Fruit fly (Drosophila melanogaster) whole organism, embryonic: Measurements from ENCODE around the gene zetaCOP.

Source experiments
- Ada2b ChIP-seq: fragments of 200-800 bp; sonication (Bioruptor generic); IDR thresholded peaks from 2 replicates; pipeline ENCODE4 v1.3.6; 2022; ENCODE audit warnings: missing biosample characterization, missing genetic modification characterization
- Atf-2 ChIP-seq: fragments of 200-800 bp; sonication (Bioruptor generic); optimal IDR thresholded peaks from 2 replicates; lab custom pipeline; 2016; ENCODE audit warnings: missing biosample characterization, missing genetic modification characterization
- BtbVII ChIP-seq: fragments of 200-800 bp; sonication (Bioruptor generic); optimal IDR thresholded peaks from 3 replicates; lab custom pipeline; 2017; ENCODE audit warnings: missing biosample characterization, mild to moderate bottlenecking, missing genetic modification characterization
- CG10267 ChIP-seq: fragments of 200-800 bp; sonication (Bioruptor generic); optimal IDR thresholded peaks from 2 replicates; lab custom pipeline; 2018; ENCODE audit warnings: missing biosample characterization, mild to moderate bottlenecking, missing genetic modification characterization, moderate library complexity
- CG10321 ChIP-seq: fragments of 200-800 bp; sonication (Bioruptor generic); IDR thresholded peaks from 2 replicates; pipeline ENCODE4 v1.3.6; 2022; ENCODE audit warnings: missing biosample characterization, missing genetic modification characterization
- CG10543 ChIP-seq: fragments of 200-800 bp; sonication (Bioruptor generic); optimal IDR thresholded peaks from 3 replicates; lab custom pipeline; 2017; ENCODE audit warnings: missing biosample characterization, mild to moderate bottlenecking, missing genetic modification characterization, moderate library complexity
- CG13287 ChIP-seq: fragments of 200-800 bp; sonication (Bioruptor generic); IDR thresholded peaks from 2 replicates; pipeline ENCODE4 v1.3.6; 2022; ENCODE audit warnings: missing biosample characterization, missing genetic modification characterization; ENCODE audit not compliant: partially characterized antibody
- CG13894 ChIP-seq: fragments of 200-800 bp; sonication (Bioruptor generic); optimal IDR thresholded peaks from 3 replicates; lab custom pipeline; 2018; ENCODE audit warnings: missing biosample characterization, mild to moderate bottlenecking, missing genetic modification characterization, moderate library complexity
- CG14014 ChIP-seq: fragments of 200-800 bp; sonication (Bioruptor generic); IDR thresholded peaks from 2 replicates; pipeline ENCODE4 v1.3.6; 2022; ENCODE audit warnings: missing biosample characterization, missing genetic modification characterization
- CG14667 ChIP-seq: fragments of 200-800 bp; sonication (Bioruptor generic); IDR thresholded peaks from 2 replicates; pipeline ENCODE4 v1.3.6; 2022; ENCODE audit warnings: missing biosample characterization, missing genetic modification characterization
- CG15514 ChIP-seq: fragments of 200-800 bp; sonication (Bioruptor generic); optimal IDR thresholded peaks from 3 replicates; lab custom pipeline; 2017; ENCODE audit warnings: missing biosample characterization, missing genetic modification characterization, mild to moderate bottlenecking, moderate library complexity, missing genetic modification reagents
- CG17385 ChIP-seq: fragments of 200-800 bp; sonication (Bioruptor generic); optimal IDR thresholded peaks from 3 replicates; lab custom pipeline; 2018; ENCODE audit warnings: missing biosample characterization, mild to moderate bottlenecking, missing genetic modification characterization
- CG18262 ChIP-seq: fragments of 200-800 bp; optimal IDR thresholded peaks from 3 replicates; lab custom pipeline; 2019; ENCODE audit warnings: missing biosample characterization, mild to moderate bottlenecking, missing genetic modification characterization, moderate library complexity
- CG2120 ChIP-seq: fragments of 200-800 bp; sonication (Bioruptor generic); optimal IDR thresholded peaks from 3 replicates; lab custom pipeline; 2016; ENCODE audit warnings: missing biosample characterization, missing genetic modification characterization
- CG30431 ChIP-seq: fragments of 200-800 bp; sonication (Bioruptor generic); optimal IDR thresholded peaks from 2 replicates; lab custom pipeline; 2017; ENCODE audit warnings: missing biosample characterization, missing genetic modification characterization
- CG32772 ChIP-seq: fragments of 200-800 bp; sonication (Bioruptor generic); IDR thresholded peaks from 2 replicates; pipeline ENCODE4 v1.3.6; 2022; ENCODE audit warnings: missing biosample characterization, missing genetic modification characterization
- CG33213 ChIP-seq: fragments of 200-800 bp; sonication (Bioruptor generic); optimal IDR thresholded peaks from 3 replicates; lab custom pipeline; 2016; ENCODE audit warnings: missing biosample characterization, missing genetic modification characterization
- CG33557 ChIP-seq: fragments of 200-800 bp; sonication (Bioruptor generic); optimal IDR thresholded peaks from 2 replicates; lab custom pipeline; 2019; ENCODE audit warnings: missing biosample characterization, mild to moderate bottlenecking, missing genetic modification characterization, moderate library complexity
- CG34422 ChIP-seq: fragments of 200-800 bp; sonication (Bioruptor generic); IDR thresholded peaks from 3 replicates; pipeline ENCODE4 v1.3.6; 2022; ENCODE audit warnings: missing biosample characterization, missing genetic modification characterization
- CG5245 ChIP-seq: fragments of 200-800 bp; sonication (Bioruptor generic); optimal IDR thresholded peaks from 3 replicates; lab custom pipeline; 2016; ENCODE audit warnings: missing biosample characterization, missing genetic modification characterization
- CG6791 ChIP-seq: fragments of 200-800 bp; sonication (Bioruptor generic); IDR thresholded peaks from 3 replicates; pipeline ENCODE4 v1.3.6; 2022; ENCODE audit warnings: missing biosample characterization, missing genetic modification characterization; ENCODE audit not compliant: partially characterized antibody
- CG7556 ChIP-seq: fragments of 200-800 bp; sonication (Bioruptor generic); optimal IDR thresholded peaks from 2 replicates; lab custom pipeline; 2017; ENCODE audit warnings: missing biosample characterization, mild to moderate bottlenecking, missing genetic modification characterization
- CG8924 ChIP-seq: fragments of 200-800 bp; optimal IDR thresholded peaks from 3 replicates; lab custom pipeline; 2019; ENCODE audit warnings: missing biosample characterization, mild to moderate bottlenecking, missing genetic modification characterization, moderate library complexity
- CG8944 ChIP-seq: fragments of 200-800 bp; sonication (Bioruptor generic); optimal IDR thresholded peaks from 3 replicates; lab custom pipeline; 2016; ENCODE audit warnings: missing biosample characterization, missing genetic modification characterization
- CG9932 ChIP-seq: fragments of 200-800 bp; sonication (Bioruptor generic); IDR thresholded peaks from 2 replicates; pipeline ENCODE4 v1.3.6; 2022; ENCODE audit warnings: missing biosample characterization, missing genetic modification characterization
- Dbx ChIP-seq: fragments of 200-800 bp; sonication (Bioruptor generic); IDR thresholded peaks from 3 replicates; pipeline ENCODE4 v1.3.6; 2022; ENCODE audit warnings: missing biosample characterization, missing genetic modification characterization
- Drgx ChIP-seq: fragments of 200-800 bp; sonication (Bioruptor generic); IDR thresholded peaks from 2 replicates; pipeline ENCODE4 v1.3.6; 2022; ENCODE audit warnings: missing biosample characterization, missing genetic modification characterization
- E2f1 ChIP-seq: fragments of 200-800 bp; sonication (Bioruptor generic); IDR thresholded peaks from 2 replicates; pipeline ENCODE4 v1.3.6; 2022; ENCODE audit warnings: missing biosample characterization, missing genetic modification characterization
- Rfx ChIP-seq: fragments of 200-800 bp; sonication (Bioruptor generic); IDR thresholded peaks from 2 replicates; pipeline ENCODE4 v1.3.6; 2022; ENCODE audit warnings: missing biosample characterization, missing genetic modification characterization
- Xrp1 ChIP-seq: fragments of 200-800 bp; sonication (Bioruptor generic); IDR thresholded peaks from 2 replicates; pipeline ENCODE4 v1.3.6; 2022; ENCODE audit warnings: missing biosample characterization, missing genetic modification characterization
- ab ChIP-seq: fragments of 200-800 bp; sonication (Bioruptor generic); optimal IDR thresholded peaks from 2 replicates; lab custom pipeline; 2016; ENCODE audit warnings: missing biosample characterization, missing genetic modification characterization
- bcd ChIP-seq: fragments of 200-800 bp; sonication (Bioruptor generic); optimal IDR thresholded peaks from 2 replicates; lab custom pipeline; 2017; ENCODE audit warnings: missing biosample characterization, mild to moderate bottlenecking, missing genetic modification characterization
- btn ChIP-seq: fragments of 200-800 bp; sonication (Bioruptor generic); optimal IDR thresholded peaks from 2 replicates; lab custom pipeline; 2016; ENCODE audit warnings: missing biosample characterization, missing genetic modification characterization
- chinmo ChIP-seq: fragments of 200-800 bp; sonication (Bioruptor generic); IDR thresholded peaks from 4 replicates; pipeline ENCODE4 v1.3.6; 2022; ENCODE audit warnings: missing biosample characterization, missing genetic modification characterization; ENCODE audit not compliant: partially characterized antibody
- dysf ChIP-seq: fragments of 200-800 bp; sonication (Bioruptor generic); IDR thresholded peaks from 3 replicates; pipeline ENCODE4 v1.3.6; 2022; ENCODE audit warnings: missing biosample characterization, missing genetic modification characterization
- emc ChIP-seq: fragments of 200-800 bp; sonication (Bioruptor generic); optimal IDR thresholded peaks from 2 replicates; lab custom pipeline; 2016; ENCODE audit warnings: missing biosample characterization, missing genetic modification characterization
- ftz-f1 ChIP-seq: fragments of 200-800 bp; sonication (Bioruptor generic); optimal IDR thresholded peaks from 2 replicates; lab custom pipeline; 2016; ENCODE audit warnings: missing biosample characterization, missing genetic modification characterization
- grau ChIP-seq: fragments of 200-800 bp; optimal IDR thresholded peaks from 3 replicates; lab custom pipeline; 2019; ENCODE audit warnings: missing biosample characterization, mild to moderate bottlenecking, missing genetic modification characterization, moderate library complexity
- gsb-n ChIP-seq: fragments of 200-800 bp; sonication (Bioruptor generic); optimal IDR thresholded peaks from 3 replicates; lab custom pipeline; 2018; ENCODE audit warnings: missing biosample characterization, mild to moderate bottlenecking, missing genetic modification characterization
- ind ChIP-seq: fragments of 200-800 bp; sonication (Bioruptor generic); optimal IDR thresholded peaks from 3 replicates; lab custom pipeline; 2016; ENCODE audit warnings: missing biosample characterization, missing genetic modification characterization
- ken ChIP-seq: fragments of 200-800 bp; sonication (Bioruptor generic); IDR thresholded peaks from 3 replicates; pipeline ENCODE4 v1.3.6; 2022; ENCODE audit warnings: missing biosample characterization, missing genetic modification characterization
- mirr ChIP-seq: fragments of 200-800 bp; sonication (Bioruptor generic); optimal IDR thresholded peaks from 3 replicates; lab custom pipeline; 2018; ENCODE audit warnings: missing biosample characterization, mild to moderate bottlenecking, missing genetic modification characterization
- oc ChIP-seq: fragments of 200-800 bp; sonication (Bioruptor generic); optimal IDR thresholded peaks from 2 replicates; lab custom pipeline; 2018; ENCODE audit warnings: missing biosample characterization, mild to moderate bottlenecking, missing genetic modification characterization, moderate library complexity
- org-1 ChIP-seq: fragments of 200-800 bp; sonication (Bioruptor generic); optimal IDR thresholded peaks from 2 replicates; lab custom pipeline; 2017; ENCODE audit warnings: missing biosample characterization, missing genetic modification characterization
- pros ChIP-seq: fragments of 200-800 bp; sonication (Bioruptor generic); optimal IDR thresholded peaks from 3 replicates; lab custom pipeline; 2019; ENCODE audit warnings: missing biosample characterization, mild to moderate bottlenecking, missing genetic modification characterization, moderate library complexity
- psq ChIP-seq: fragments of 200-800 bp; sonication (Bioruptor generic); optimal IDR thresholded peaks from 2 replicates; lab custom pipeline; 2017; ENCODE audit warnings: missing biosample characterization, missing genetic modification characterization
- sima ChIP-seq: fragments of 200-800 bp; sonication (Bioruptor generic); optimal IDR thresholded peaks from 2 replicates; lab custom pipeline; 2016; ENCODE audit warnings: missing biosample characterization, missing genetic modification characterization
- tgo ChIP-seq: fragments of 200-800 bp; sonication (Bioruptor generic); IDR thresholded peaks from 3 replicates; pipeline ENCODE4 v1.3.6; 2022; ENCODE audit warnings: missing biosample characterization, missing genetic modification characterization
- toy ChIP-seq: fragments of 200-800 bp; sonication (Bioruptor generic); IDR thresholded peaks from 2 replicates; pipeline ENCODE4 v1.3.6; 2022; ENCODE audit warnings: missing biosample characterization, missing genetic modification characterization
- usp ChIP-seq: fragments of >200 bp; optimal IDR thresholded peaks from 2 replicates; lab custom pipeline; 2017; ENCODE audit warnings: missing biosample characterization, missing genetic modification characterization
- vvl ChIP-seq: fragments of 200-800 bp; sonication (Bioruptor generic); IDR thresholded peaks from 2 replicates; pipeline ENCODE4 v1.3.6; 2022; ENCODE audit warnings: missing biosample characterization, missing genetic modification characterization
- zfh1 ChIP-seq: fragments of 200-800 bp; sonication (Bioruptor generic); IDR thresholded peaks from 3 replicates; pipeline ENCODE4 v1.3.6; 2022; ENCODE audit warnings: missing biosample characterization, missing genetic modification characterization

Gene zetaCOP

dm6 chr3L:16697069-16697468 lies 23.7 kb upstream of the zetaCOP start (continued):
- no peak for TF ChIP-seq CG8944
- TF ChIP-seq toy (GFP tag; lab: Robert Waterston, UW): no peak
- peak; percentile 37 for TF ChIP-seq CG17385 (GFP tag; lab: Kevin White, UChicago)
- no peak for TF ChIP-seq CG15514 (GFP tag; lab: Kevin White, UChicago)
- TF ChIP-seq CG13894 (tag; lab: Kevin White, UChicago): no peak
- peak; percentile 60 for TF ChIP-seq vvl
- peak; percentile 58 for TF ChIP-seq Drgx
- TF ChIP-seq pros: no peak
- no peak for TF ChIP-seq ab (GFP tag; lab: Kevin White, UChicago)
- TF ChIP-seq oc (tag; lab: Kevin White, UChicago): no peak
- TF ChIP-seq usp: no peak
- no peak for TF ChIP-seq emc
- peak; percentile 44 for TF ChIP-seq CG32772 (GFP tag; lab: Robert Waterston, UW)
- TF ChIP-seq CG10267 (tag; lab: Kevin White, UChicago): peak; percentile 31
- peak; percentile 38; the same call in 1 of the 2 replicates for TF ChIP-seq CG14014
- TF ChIP-seq E2f1: peak; percentile 20; the same call in 1 of the 2 replicates
- 0 out of 3 replicates have a peak, but pooled peaks have one; percentile 21 for TF ChIP-seq Dbx (GFP tag; lab: Robert Waterston, UW)
- TF ChIP-seq tgo (GFP tag; lab: Robert Waterston, UW): peak; percentile 61; the same call in 2 of the 3 replicates
- peak; percentile 16 for TF ChIP-seq bcd (GFP tag; lab: Kevin White, UChicago)
- no peak for TF ChIP-seq CG9932 (GFP tag; lab: Robert Waterston, UW)
- peak; percentile 8 for TF ChIP-seq ind (GFP tag; lab: Kevin White, UChicago)
- 0 out of 3 replicates have a peak, but pooled peaks have one; percentile 38 for TF ChIP-seq CG34422 (GFP tag; lab: Robert Waterston, UW)
- TF ChIP-seq CG5245 (GFP tag; lab: Kevin White, UChicago): no peak
- no peak for TF ChIP-seq ftz-f1
- no peak for TF ChIP-seq Atf-2
- no peak for TF ChIP-seq sima (GFP tag; lab: Kevin White, UChicago)
- TF ChIP-seq CG7556 (GFP tag; lab: Kevin White, UChicago): peak; percentile 29
- peak; percentile 43; the same call in 1 of the 3 replicates for TF ChIP-seq zfh1
- TF ChIP-seq org-1 (GFP tag; lab: Kevin White, UChicago): no peak
- no peak for TF ChIP-seq CG2120 (GFP tag; lab: Kevin White, UChicago)
- no peak for TF ChIP-seq CG10321 (GFP tag; lab: Robert Waterston, UW)
- TF ChIP-seq CG30431 (GFP tag; lab: Kevin White, UChicago): no peak
- TF ChIP-seq CG33213: no peak
- no peak for TF ChIP-seq CG33557
- peak; percentile 7 for TF ChIP-seq BtbVII (GFP tag; lab: Kevin White, UChicago)
- TF ChIP-seq CG6791 (GFP tag; lab: Robert Waterston, UW): no peak
- TF ChIP-seq psq (GFP tag; lab: Kevin White, UChicago): no peak
- 0 out of 3 replicates have a peak, but pooled peaks have one; percentile 33 for TF ChIP-seq dysf (GFP tag; lab: Robert Waterston, UW)
- TF ChIP-seq CG10543: no peak
- TF ChIP-seq Xrp1 (GFP tag; lab: Robert Waterston, UW): peak; percentile 69
- no peak for TF ChIP-seq CG13287 (GFP tag; lab: Robert Waterston, UW)
- TF ChIP-seq ken (GFP tag; lab: Robert Waterston, UW): no peak
- TF ChIP-seq Ada2b (GFP tag; lab: Robert Waterston, UW): peak; percentile 32; the same call in 1 of the 2 replicates
- no peak for TF ChIP-seq mirr (GFP tag; lab: Kevin White, UChicago)
- TF ChIP-seq CG14667 (GFP tag; lab: Robert Waterston, UW): no peak
- TF ChIP-seq grau (tag; lab: Kevin White, UChicago): peak; percentile 55
- TF ChIP-seq CG18262 (tag; lab: Kevin White, UChicago): peak; percentile 57
- TF ChIP-seq CG8924: peak; percentile 45
- TF ChIP-seq gsb-n: peak; percentile 37
- TF ChIP-seq btn (GFP tag; lab: Kevin White, UChicago): no peak
- peak; percentile 34; the same call in 1 of the 2 replicates for TF ChIP-seq Rfx
- no peak for TF ChIP-seq chinmo (GFP tag; lab: Robert Waterston, UW)
